Fruit fly (Drosophila melanogaster) whole organism, adult: Measurements from ENCODE around the gene CG9737.

Experiments used
- CG11617 ChIP-seq: fragments of 200-800 bp; sonication (Bioruptor generic); optimal IDR thresholded peaks from 2 replicates; lab custom pipeline; 2017; ENCODE audit warnings: mild to moderate bottlenecking, missing biosample characterization, missing genetic modification reagents, missing genetic modification characterization
- CG12768 ChIP-seq: fragments of 200-800 bp; sonication (Bioruptor generic); optimal IDR thresholded peaks from 2 replicates; lab custom pipeline; 2017; ENCODE audit warnings: missing biosample characterization, missing genetic modification characterization, mild to moderate bottlenecking, moderate library complexity, missing genetic modification reagents
- CG14711 ChIP-seq: fragments of 200-800 bp; sonication (Bioruptor generic); optimal IDR thresholded peaks from 2 replicates; lab custom pipeline; 2018; ENCODE audit warnings: missing biosample characterization, mild to moderate bottlenecking, missing genetic modification characterization, moderate library complexity
- CG1620 ChIP-seq: fragments of 200-800 bp; sonication (Bioruptor generic); optimal IDR thresholded peaks from 2 replicates; lab custom pipeline; 2016; ENCODE audit warnings: missing biosample characterization, missing genetic modification characterization
- CG33017 ChIP-seq: fragments of 200-800 bp; sonication (Bioruptor generic); optimal IDR thresholded peaks from 2 replicates; lab custom pipeline; 2018; ENCODE audit warnings: missing biosample characterization, mild to moderate bottlenecking, missing genetic modification characterization, moderate library complexity
- CG5204 ChIP-seq: fragments of 200-800 bp; sonication (Bioruptor generic); optimal IDR thresholded peaks from 2 replicates; lab custom pipeline; 2016; ENCODE audit warnings: missing biosample characterization, missing genetic modification characterization
- CG7045 ChIP-seq: fragments of 200-800 bp; sonication (Bioruptor generic); optimal IDR thresholded peaks from 2 replicates; lab custom pipeline; 2017; ENCODE audit warnings: missing biosample characterization, mild to moderate bottlenecking, missing genetic modification characterization
- CG7101 ChIP-seq: fragments of 200-800 bp; sonication (Bioruptor generic); optimal IDR thresholded peaks from 2 replicates; lab custom pipeline; 2018; ENCODE audit warnings: missing biosample characterization, mild to moderate bottlenecking, missing genetic modification characterization, moderate library complexity
- Clk ChIP-seq: fragments of 200-800 bp; sonication (Bioruptor generic); optimal IDR thresholded peaks from 2 replicates; lab custom pipeline; 2017; ENCODE audit warnings: missing biosample characterization, missing genetic modification characterization
- Crg-1 ChIP-seq: fragments of 200-800 bp; sonication (Bioruptor generic); optimal IDR thresholded peaks from 2 replicates; lab custom pipeline; 2016; ENCODE audit warnings: missing biosample characterization, missing genetic modification characterization
- Hr96 ChIP-seq: fragments of 200-800 bp; sonication (Bioruptor generic); optimal IDR thresholded peaks from 2 replicates; lab custom pipeline; 2016; ENCODE audit warnings: missing biosample characterization, missing genetic modification characterization
- Mnt ChIP-seq: fragments of 200-800 bp; sonication (Bioruptor generic); optimal IDR thresholded peaks from 2 replicates; lab custom pipeline; 2016; ENCODE audit warnings: missing biosample characterization, mild to moderate bottlenecking, missing genetic modification characterization
- bab1 ChIP-seq: fragments of 200-800 bp; sonication (Bioruptor generic); optimal IDR thresholded peaks from 3 replicates; lab custom pipeline; 2019; ENCODE audit warnings: missing biosample characterization, mild to moderate bottlenecking, missing genetic modification characterization, moderate library complexity
- cic ChIP-seq: fragments of 200-800 bp; sonication (Bioruptor generic); optimal IDR thresholded peaks from 2 replicates; lab custom pipeline; 2017; ENCODE audit warnings: missing biosample characterization, mild to moderate bottlenecking, missing genetic modification characterization, moderate library complexity
- cnc ChIP-seq, 2 experiments: fragments of >200 bp; optimal IDR thresholded peaks; 2 replicates each; lab custom pipeline; 2017
- kay ChIP-seq: fragments of 200-800 bp; sonication (Bioruptor generic); peaks from one replicate; lab custom pipeline; 2016; ENCODE audit warnings: missing biosample characterization, missing genetic modification characterization, borderline replicate concordance
- ovo ChIP-seq: fragments of 200-800 bp; sonication (Bioruptor generic); optimal IDR thresholded peaks from 2 replicates; lab custom pipeline; 2016; ENCODE audit warnings: missing biosample characterization, missing genetic modification characterization
- pad ChIP-seq: fragments of 200-800 bp; sonication (Bioruptor generic); optimal IDR thresholded peaks from 3 replicates; lab custom pipeline; 2017; ENCODE audit warnings: missing biosample characterization, missing genetic modification characterization, mild to moderate bottlenecking, moderate library complexity, missing genetic modification reagents
- tj ChIP-seq: fragments of 200-800 bp; sonication (Bioruptor generic); optimal IDR thresholded peaks from 3 replicates; lab custom pipeline; 2017; ENCODE audit warnings: missing biosample characterization, mild to moderate bottlenecking, missing genetic modification characterization, moderate library complexity
- toe ChIP-seq: fragments of 200-800 bp; sonication (Bioruptor generic); optimal IDR thresholded peaks from 2 replicates; lab custom pipeline; 2016; ENCODE audit warnings: missing biosample characterization, missing genetic modification characterization

The CG9737 gene

DNA sequence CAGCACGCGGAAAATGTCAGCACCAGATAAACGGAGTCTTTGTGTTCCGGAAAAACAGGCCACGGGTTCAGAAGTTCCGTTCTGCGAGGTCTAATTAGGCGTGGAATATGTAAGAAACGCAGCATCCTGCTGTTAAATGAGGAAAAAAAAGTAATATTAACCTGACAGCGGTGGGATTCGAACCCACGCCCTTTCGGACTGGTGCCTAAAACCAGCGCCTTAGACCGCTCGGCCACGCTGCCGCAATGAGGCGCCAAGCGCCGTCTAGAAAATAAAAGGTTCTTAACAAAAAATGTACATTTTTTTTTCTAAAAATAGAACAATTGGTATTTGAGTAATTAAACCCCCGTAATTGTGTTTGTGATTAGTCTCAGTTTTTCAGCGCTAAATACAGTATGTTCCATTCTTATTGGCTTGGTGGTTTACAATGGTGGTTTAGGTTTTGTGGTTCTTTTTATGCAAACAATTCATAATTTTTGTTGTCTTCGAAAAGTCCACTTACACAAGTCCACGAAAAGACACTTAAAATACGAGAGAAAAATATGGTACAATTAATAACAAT is 4.8 kb upstream of the CG9737 start:
- no peak for TF ChIP-seq CG5204 (GFP tag; lab: Kevin White, UChicago)
- TF ChIP-seq Clk (GFP tag; lab: Kevin White, UChicago) = no peak
- TF ChIP-seq bab1 (GFP tag; lab: Kevin White, UChicago) = no peak
- no peak for TF ChIP-seq kay (GFP tag; lab: Kevin White, UChicago)
- peak; percentile 43 for TF ChIP-seq CG14711 (tag; lab: Kevin White, UChicago)
- no peak for TF ChIP-seq tj
- TF ChIP-seq Crg-1 (GFP tag; lab: Kevin White, UChicago) = no peak
- peak; percentile 48 for TF ChIP-seq CG12768

DNA sequence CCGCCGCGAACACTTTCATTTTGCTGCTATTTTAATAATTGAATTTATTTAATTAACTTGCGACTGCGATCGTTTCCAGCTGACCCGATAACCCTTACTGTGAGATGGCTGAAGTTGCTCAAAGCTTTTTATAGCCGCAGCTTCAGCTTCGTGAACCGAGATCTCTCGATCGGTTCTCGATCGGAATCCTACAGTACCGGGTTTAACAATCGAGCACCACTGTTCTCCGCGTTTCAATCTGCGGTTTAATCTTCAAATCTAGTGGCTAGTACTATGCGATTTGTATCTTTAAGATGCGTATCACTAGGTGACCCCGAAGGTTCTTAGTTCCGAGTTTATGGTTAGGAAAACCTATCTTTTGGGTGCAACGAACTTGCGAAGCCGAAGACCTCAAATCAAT is 3.5 kb upstream of the CG9737 start, which contains the start of gene CG9733:
TSS of gene CG9733 (minus strand) at position 101 of the 400 bp plus-strand sequence.
- TF ChIP-seq CG7045 (no peak), CG14711 (tag; lab: Kevin White, UChicago) (no peak), bab1 (GFP tag; lab: Kevin White, UChicago) (no peak), Hr96 (GFP tag; lab: Kevin White, UChicago) (no peak), CG5204 (GFP tag; lab: Kevin White, UChicago) (no peak), CG12768 (no peak), cic (GFP tag; lab: Kevin White, UChicago) (no peak), CG33017 (no peak), Clk (GFP tag; lab: Kevin White, UChicago) (no peak), Mnt (GFP tag; lab: Kevin White, UChicago) (no peak), Crg-1 (GFP tag; lab: Kevin White, UChicago) (no peak), CG1620 (no peak), cnc (optimal IDR thresholded peaks at IDR 0.05; lab: Kevin White, UChicago) (no peak), kay (GFP tag; lab: Kevin White, UChicago) (no peak), ovo (GFP tag; lab: Kevin White, UChicago) (no peak)

DNA sequence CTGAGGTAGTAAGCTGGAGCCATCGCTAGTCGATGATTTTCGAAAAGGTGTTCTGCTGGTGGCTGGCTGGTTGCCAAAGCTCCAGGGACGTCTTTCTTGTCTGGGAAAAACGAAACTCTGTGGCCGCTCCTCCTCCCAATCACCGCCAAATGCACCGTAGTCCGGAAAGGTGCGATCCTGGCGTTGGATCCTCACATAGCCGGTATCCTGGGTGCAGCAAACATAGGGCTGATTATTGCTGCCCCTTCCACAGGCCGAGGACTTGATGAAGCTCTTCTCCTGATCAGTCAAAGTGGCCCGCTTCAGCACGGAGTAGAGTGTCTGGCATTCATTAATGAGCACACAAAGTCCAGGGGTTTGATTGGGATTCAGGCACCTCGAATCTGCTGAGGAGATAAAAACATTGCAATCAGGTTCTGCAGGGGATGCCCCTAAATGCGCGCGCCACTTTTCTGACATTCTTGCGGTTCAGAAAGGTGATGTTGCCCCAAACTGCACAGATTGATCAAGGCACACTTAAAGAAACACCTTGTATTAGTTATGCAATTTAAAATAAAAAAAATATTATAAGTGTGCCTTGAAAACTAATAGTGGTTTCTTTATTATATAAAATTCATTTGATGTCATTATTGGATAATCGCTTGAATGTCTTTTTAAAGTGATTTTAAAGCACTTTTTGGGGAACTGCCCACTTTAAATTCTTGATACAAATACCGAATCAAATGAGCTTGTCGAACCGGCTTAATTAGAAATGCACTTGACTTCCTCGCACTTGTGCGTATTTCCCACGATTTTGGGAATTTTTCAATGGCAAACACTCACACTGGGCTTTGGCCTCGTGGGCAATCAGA is 2.9 kb upstream of the CG9737 start:
- TF ChIP-seq CG11617 (no peak), CG5204 (GFP tag; lab: Kevin White, UChicago) (no peak), kay (GFP tag; lab: Kevin White, UChicago) (peak; percentile 53)

DNA sequence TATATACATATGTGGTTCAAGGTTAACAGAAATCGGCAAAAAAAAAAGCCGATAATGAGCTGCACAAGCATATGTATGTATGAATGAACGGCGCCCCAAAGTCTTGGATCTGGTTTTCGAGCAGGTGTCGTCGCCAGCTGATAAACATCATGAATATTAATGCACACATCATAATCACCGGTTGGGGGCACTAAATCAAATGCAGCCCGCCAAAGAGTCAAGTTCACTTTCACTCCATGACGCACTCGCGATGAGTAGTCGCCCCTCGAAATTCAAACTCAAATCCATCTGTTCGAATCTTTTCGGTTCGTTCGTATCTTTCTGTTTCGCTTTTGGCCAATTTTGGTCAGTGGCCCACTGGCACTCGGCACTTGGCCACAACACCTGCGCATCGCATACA is 2.9 kb downstream of the CG9737 start:
- TF ChIP-seq Mnt (GFP tag; lab: Kevin White, UChicago) (no peak), CG7101 (tag; lab: Kevin White, UChicago) (no peak), CG5204 (GFP tag; lab: Kevin White, UChicago) (no peak), cnc (optimal IDR thresholded peaks at IDR 0.05; lab: Kevin White, UChicago) (no peak), CG33017 (no peak), CG11617 (no peak), CG7045 (no peak), cic (GFP tag; lab: Kevin White, UChicago) (no peak), ovo (GFP tag; lab: Kevin White, UChicago) (no peak), CG14711 (tag; lab: Kevin White, UChicago) (no peak), toe (no peak), bab1 (GFP tag; lab: Kevin White, UChicago) (no peak), Crg-1 (GFP tag; lab: Kevin White, UChicago) (no peak), tj (no peak)

DNA sequence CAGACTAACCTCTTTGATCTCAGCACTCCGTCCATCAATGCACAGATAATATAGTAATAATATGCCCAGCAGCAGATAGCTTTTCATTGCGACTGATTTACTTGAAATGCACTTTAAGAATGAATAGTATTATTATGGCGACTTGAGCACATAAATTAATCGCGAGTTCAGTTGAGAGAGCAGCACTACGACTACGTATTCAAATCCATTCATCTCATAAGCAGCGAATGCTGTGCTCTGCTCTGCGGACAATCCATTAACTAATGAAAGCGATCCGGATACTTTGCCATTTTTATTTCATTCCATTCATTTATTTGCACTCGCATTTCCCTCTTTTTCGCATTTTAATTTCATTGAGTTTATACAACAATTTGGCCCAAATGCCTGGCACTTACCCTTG is 5.5 kb downstream of the CG9737 start, which contains the start of gene CG43448:
TSS of gene CG43448 (minus strand) at position 101 of the 400 bp plus-strand sequence.
- no peak for TF ChIP-seq bab1 (GFP tag; lab: Kevin White, UChicago)
- TF ChIP-seq CG33017 = no peak
- TF ChIP-seq Hr96 (GFP tag; lab: Kevin White, UChicago) = no peak
- no peak for TF ChIP-seq Crg-1 (GFP tag; lab: Kevin White, UChicago)
- no peak for TF ChIP-seq CG14711 (tag; lab: Kevin White, UChicago)

DNA sequence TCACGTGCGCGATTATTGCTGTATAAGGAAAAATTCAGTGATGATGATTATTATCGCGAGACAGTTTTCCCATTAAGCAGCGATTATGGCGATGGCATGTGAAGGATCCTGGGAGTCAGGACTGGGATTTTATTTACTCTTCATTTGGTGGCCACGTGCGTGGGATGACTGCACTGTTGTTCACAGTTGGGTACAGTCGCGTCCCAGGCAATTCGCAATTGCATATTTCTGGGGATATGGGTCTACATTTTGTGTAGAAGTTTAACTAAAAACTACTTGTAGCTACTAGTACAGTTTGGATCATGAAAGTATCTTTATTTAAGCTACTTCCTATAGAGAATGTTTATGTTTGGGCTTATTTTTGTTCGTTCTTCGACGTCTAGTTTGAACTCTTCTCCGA is 6.1 kb downstream of the CG9737 start:
- TF ChIP-seq CG33017 (no peak), CG5204 (GFP tag; lab: Kevin White, UChicago) (no peak), Hr96 (GFP tag; lab: Kevin White, UChicago) (no peak), CG12768 (no peak), CG1620 (no peak), CG7045 (no peak)

DNA sequence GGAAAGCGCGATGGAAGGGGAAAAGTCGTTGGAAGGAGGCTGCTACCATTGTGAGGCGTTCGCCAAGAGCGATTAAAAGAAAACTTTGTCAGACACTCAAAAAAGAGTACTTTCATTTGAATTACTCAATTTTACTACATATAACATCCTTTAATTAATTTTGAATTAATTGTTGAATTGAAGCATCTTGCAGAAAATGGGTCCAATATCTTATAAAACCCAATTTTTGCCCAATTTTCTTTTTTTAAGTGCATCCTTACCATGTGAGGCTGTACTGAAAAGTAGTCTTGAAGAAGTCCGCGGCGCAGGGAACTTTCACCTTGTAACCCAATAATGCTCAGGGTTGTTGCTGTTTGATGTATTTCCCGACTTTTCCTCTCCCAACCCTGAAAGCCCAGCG is 7.9 kb downstream of the CG9737 start:
- TF ChIP-seq CG7045 (no peak), CG7101 (tag; lab: Kevin White, UChicago) (no peak), CG12768 (no peak), CG33017 (no peak), kay (GFP tag; lab: Kevin White, UChicago) (no peak), bab1 (GFP tag; lab: Kevin White, UChicago) (no peak), CG1620 (no peak), Clk (GFP tag; lab: Kevin White, UChicago) (no peak), tj (no peak), Mnt (GFP tag; lab: Kevin White, UChicago) (no peak), ovo (GFP tag; lab: Kevin White, UChicago) (no peak), CG5204 (GFP tag; lab: Kevin White, UChicago) (no peak), Hr96 (GFP tag; lab: Kevin White, UChicago) (no peak), cic (GFP tag; lab: Kevin White, UChicago) (no peak), cnc (optimal IDR thresholded peaks at IDR 0.05; lab: Kevin White, UChicago) (no peak), pad (GFP tag; lab: Kevin White, UChicago) (no peak), CG14711 (tag; lab: Kevin White, UChicago) (no peak)
